Worm (Caenorhabditis elegans): Measurements from ENCODE around the gene Y17G7B.3.

Gene Y17G7B.3

ce11 chrII:11958793-11959574 is 29.8 kb upstream of the Y17G7B.3 start (continued):
- peak in 1 of 2 experiments; percentile 42 for TF ChIP-seq hif-1 (tag; optimal IDR thresholded peaks at IDR 0.05)
- no peak for TF ChIP-seq duxl-1 (tag; optimal IDR thresholded peaks at IDR 0.05; ENCODE audit: poor library complexity)
- no peak for TF ChIP-seq ctbp-1 (GFP tag; IDR thresholded peaks at IDR 0.05)
- 0 out of 2 replicates have a peak, but pooled peaks have one; percentile 17 for TF ChIP-seq mdt-29 (GFP tag; IDR thresholded peaks at IDR 0.05)
- TF ChIP-seq fkh-10 (GFP tag; optimal IDR thresholded peaks at IDR 0.05) = peak; percentile 49
- TF ChIP-seq vab-7 (GFP tag; IDR thresholded peaks at IDR 0.05) = 0 out of 2 replicates have a peak, but pooled peaks have one; percentile 47
- peak; percentile 73 for TF ChIP-seq aha-1 (tag)
- peak; percentile 12 for TF ChIP-seq unc-130 (GFP tag; optimal IDR thresholded peaks at IDR 0.05)

- TF ChIP-seq Y48G9A.11 (GFP tag; IDR thresholded peaks at IDR 0.05) (peak; percentile 98), F26F4.8 (GFP tag; conservative IDR thresholded peaks at IDR 0.05) (peak; percentile 100), fos-1 (tag; optimal IDR thresholded peaks at IDR 0.05) (no peak), spr-1 (tag; optimal IDR thresholded peaks at IDR 0.05) (peak; percentile 93), ZK337.2 (GFP tag; IDR thresholded peaks at IDR 0.05) (peak; percentile 89), mep-1 (tag; optimal IDR thresholded peaks at IDR 0.05) (peak; percentile 88), F44E2.7 (GFP tag; IDR thresholded peaks at IDR 0.05) (peak; percentile 99), ama-1 (optimal IDR thresholded peaks at IDR 0.05) (no peak), nhr-10 (tag; optimal IDR thresholded peaks at IDR 0.05) (no peak), dpl-1 (GFP tag; optimal IDR thresholded peaks at IDR 0.05) (peak; percentile 32), nhr-28 (tag; optimal IDR thresholded peaks at IDR 0.05) (peak; percentile 6), F49E8.2 (tag; optimal IDR thresholded peaks at IDR 0.05; ENCODE audit: borderline replicate concordance) (peak; percentile 93), pha-4 (GFP tag; IDR thresholded peaks at IDR 0.05) (peak; percentile 99), pha-4 (tag; optimal IDR thresholded peaks at IDR 0.05) (no peak), dmd-6 (GFP tag; IDR thresholded peaks at IDR 0.05) (peak; percentile 86), ceh-28 (tag; optimal IDR thresholded peaks at IDR 0.05) (no peak), jun-1 (tag; optimal IDR thresholded peaks at IDR 0.05) (peak; percentile 64), fkh-10 (GFP tag; optimal IDR thresholded peaks at IDR 0.05) (no peak), snpc-1.2 (GFP tag; IDR thresholded peaks at IDR 0.05) (peak; percentile 94), mdt-29 (GFP tag; IDR thresholded peaks at IDR 0.05) (peak; percentile 88), ZK546.5 (tag; optimal IDR thresholded peaks at IDR 0.05) (no peak), tra-1 (GFP tag; IDR thresholded peaks at IDR 0.05) (peak; percentile 96), ctbp-1 (GFP tag; IDR thresholded peaks at IDR 0.05) (peak; percentile 97), nhr-48 (tag; optimal IDR thresholded peaks at IDR 0.05) (peak; percentile 84), ces-1 (GFP tag; optimal IDR thresholded peaks at IDR 0.05) (no peak), dve-1 (tag; optimal IDR thresholded peaks at IDR 0.05; ENCODE audit: insufficient read depth) (peak; percentile 80), saeg-2 (GFP tag; IDR thresholded peaks at IDR 0.05) (peak; percentile 94), cey-2 (tag; optimal IDR thresholded peaks at IDR 0.05; ENCODE audit: borderline replicate concordance, insufficient read depth) (no peak), nhr-42 (GFP tag; IDR thresholded peaks at IDR 0.05) (peak; percentile 91), daf-12 (tag; optimal IDR thresholded peaks at IDR 0.05) (no peak), rbr-2 (tag; optimal IDR thresholded peaks at IDR 0.05) (peak; percentile 90), ztf-7 (tag; optimal IDR thresholded peaks at IDR 0.05) (peak; percentile 52), D1046.2 (GFP tag; IDR thresholded peaks at IDR 0.05) (peak; percentile 97), F10B5.3 (tag; optimal IDR thresholded peaks at IDR 0.05) (peak; percentile 86), set-16 (GFP tag; IDR thresholded peaks at IDR 0.05) (peak; percentile 100), R02D3.7 (tag; optimal IDR thresholded peaks at IDR 0.05) (peak; percentile 45), dmd-9 (GFP tag; IDR thresholded peaks at IDR 0.05) (peak; percentile 95), zip-11 (GFP tag; IDR thresholded peaks at IDR 0.05) (peak; percentile 93), tag-97 (GFP tag; IDR thresholded peaks at IDR 0.05) (no peak; the same call in 1 of the 2 replicates), aly-2 (tag; optimal IDR thresholded peaks at IDR 0.05) (no peak), vab-7 (GFP tag; IDR thresholded peaks at IDR 0.05) (peak; percentile 99), arid-1 (GFP tag; conservative IDR thresholded peaks at IDR 0.05) (peak; percentile 99), egl-43 (GFP tag; IDR thresholded peaks at IDR 0.05) (peak; percentile 100)
Observed at ce11 chrII:11960596-11961217, 28.1 kb upstream of the Y17G7B.3 start.

Data from whole organism, L4 larva.